Worm (Caenorhabditis elegans) whole organism, mixed stage, embryonic: ENCODE data around the gene spin-2.

Experiments
- M03D4.4 ChIP-seq: sonication (generic microtip); optimal IDR thresholded peaks from 2 replicates; lab custom pipeline; 2017; ENCODE audit warnings: mild to moderate bottlenecking, missing genetic modification characterization, missing compliant biosample characterization
- bed-3 ChIP-seq: fragments of 200-800 bp; sonication (Bioruptor generic); optimal IDR thresholded peaks from 3 replicates; lab custom pipeline; 2018; ENCODE audit warnings: mild to moderate bottlenecking, missing genetic modification characterization, moderate library complexity, missing compliant biosample characterization
- blmp-1 ChIP-seq: fragments of 150-350 bp; optimal IDR thresholded peaks from 2 replicates; lab custom pipeline; 2014; ENCODE audit warnings: missing biosample characterization, missing genetic modification characterization
- ceh-39 ChIP-seq: fragments of 150-350 bp; optimal IDR thresholded peaks from 2 replicates; lab custom pipeline; 2014; ENCODE audit warnings: missing biosample characterization, missing genetic modification characterization
- ceh-43 ChIP-seq: fragments of 200-800 bp; sonication (Bioruptor generic); optimal IDR thresholded peaks from 2 replicates; lab custom pipeline; 2018; ENCODE audit warnings: mild to moderate bottlenecking, missing genetic modification characterization, moderate library complexity, missing compliant biosample characterization
- ceh-83 ChIP-seq: fragments of 200-800 bp; sonication (Bioruptor generic); optimal IDR thresholded peaks from 2 replicates; lab custom pipeline; 2018; ENCODE audit warnings: mild to moderate bottlenecking, missing genetic modification characterization, missing compliant biosample characterization
- ces-1 ChIP-seq: fragments of 150-350 bp; optimal IDR thresholded peaks from 2 replicates; lab custom pipeline; 2014; ENCODE audit warnings: missing biosample characterization, missing genetic modification reagents, missing genetic modification characterization
- cnd-1 ChIP-seq: fragments of 200-800 bp; sonication (Bioruptor generic); optimal IDR thresholded peaks from 2 replicates; lab custom pipeline; 2018; ENCODE audit warnings: mild to moderate bottlenecking, missing genetic modification characterization, missing compliant biosample characterization
- drap-1 ChIP-seq: fragments of 200-800 bp; sonication (Bioruptor generic); optimal IDR thresholded peaks from 3 replicates; lab custom pipeline; 2018; ENCODE audit warnings: mild to moderate bottlenecking, missing genetic modification characterization, missing compliant biosample characterization
- elt-1 ChIP-seq: sonication (generic microtip); optimal IDR thresholded peaks from 2 replicates; lab custom pipeline; 2017; ENCODE audit warnings: missing genetic modification characterization, mild to moderate bottlenecking, missing compliant biosample characterization, antibody characterized with exemption, moderate library complexity, borderline replicate concordance; ENCODE audit not compliant: insufficient read depth
- elt-3 ChIP-seq: fragments of 150-350 bp; optimal IDR thresholded peaks from 2 replicates; lab custom pipeline; 2014; ENCODE audit warnings: missing biosample characterization, missing genetic modification characterization
- flh-1 ChIP-seq: fragments of 200-800 bp; sonication (Bioruptor generic); optimal IDR thresholded peaks from 2 replicates; lab custom pipeline; 2018; ENCODE audit warnings: mild to moderate bottlenecking, missing genetic modification characterization, moderate library complexity, missing compliant biosample characterization
- ham-2 ChIP-seq: fragments of 200-800 bp; sonication (Bioruptor generic); optimal IDR thresholded peaks from 2 replicates; lab custom pipeline; 2018; ENCODE audit warnings: mild to moderate bottlenecking, missing genetic modification characterization, missing compliant biosample characterization
- hlh-1 ChIP-seq: fragments of 150-350 bp; optimal IDR thresholded peaks from 2 replicates; lab custom pipeline; 2014; ENCODE audit warnings: missing biosample characterization, missing genetic modification reagents, missing genetic modification characterization
- lsy-2 ChIP-seq: fragments of 150-350 bp; optimal IDR thresholded peaks from 2 replicates; lab custom pipeline; 2014; ENCODE audit warnings: missing biosample characterization, missing genetic modification characterization
- mab-5 ChIP-seq: fragments of 150-350 bp; optimal IDR thresholded peaks from 2 replicates; lab custom pipeline; 2014; ENCODE audit warnings: missing biosample characterization, missing genetic modification characterization
- mls-2 ChIP-seq: sonication (generic microtip); optimal IDR thresholded peaks from 2 replicates; lab custom pipeline; 2016; ENCODE audit warnings: mild to moderate bottlenecking, missing genetic modification characterization, moderate library complexity, missing compliant biosample characterization
- nhr-12 ChIP-seq: fragments of 150-350 bp; optimal IDR thresholded peaks from 2 replicates; lab custom pipeline; 2014; ENCODE audit warnings: missing biosample characterization, missing genetic modification characterization
- nhr-2 ChIP-seq: fragments of 150-350 bp; optimal IDR thresholded peaks from 2 replicates; lab custom pipeline; 2014; ENCODE audit warnings: missing biosample characterization, missing genetic modification characterization
- nhr-237 ChIP-seq: fragments of 150-350 bp; optimal IDR thresholded peaks from 2 replicates; lab custom pipeline; 2014; ENCODE audit warnings: missing biosample characterization, missing genetic modification characterization
- nhr-28 ChIP-seq: fragments of 150-350 bp; optimal IDR thresholded peaks from 2 replicates; lab custom pipeline; 2014; ENCODE audit warnings: missing biosample characterization, missing genetic modification characterization
- pha-4 ChIP-seq: fragments of 150-350 bp; optimal IDR thresholded peaks from 2 replicates; lab custom pipeline; 2018; ENCODE audit warnings: missing biosample characterization, missing genetic modification reagents, missing genetic modification characterization
- sem-2 ChIP-seq: fragments of 200-800 bp; sonication (Bioruptor generic); optimal IDR thresholded peaks from 2 replicates; lab custom pipeline; 2018; ENCODE audit warnings: mild to moderate bottlenecking, missing genetic modification characterization, missing compliant biosample characterization
- sptf-1 ChIP-seq: sonication (generic microtip); optimal IDR thresholded peaks from 2 replicates; lab custom pipeline; 2017; ENCODE audit warnings: mild to moderate bottlenecking, missing genetic modification characterization, moderate library complexity, missing compliant biosample characterization
- tbx-8 ChIP-seq: fragments of 200-800 bp; sonication (Bioruptor generic); optimal IDR thresholded peaks from 2 replicates; lab custom pipeline; 2018; ENCODE audit warnings: mild to moderate bottlenecking, missing genetic modification characterization, moderate library complexity, missing compliant biosample characterization
- unc-120 ChIP-seq: sonication (generic microtip); optimal IDR thresholded peaks from 2 replicates; lab custom pipeline; 2017; ENCODE audit warnings: missing genetic modification characterization, missing compliant biosample characterization; ENCODE audit not compliant: poor library complexity, severe bottlenecking
- unc-62 ChIP-seq: fragments of 150-350 bp; optimal IDR thresholded peaks from 2 replicates; lab custom pipeline; 2014; ENCODE audit warnings: missing biosample characterization, missing genetic modification reagents, missing genetic modification characterization
- zip-8 ChIP-seq: fragments of 150-350 bp; optimal IDR thresholded peaks from 2 replicates; lab custom pipeline; 2014; ENCODE audit warnings: missing biosample characterization, missing genetic modification characterization
- ztf-11 ChIP-seq: fragments of 150-350 bp; optimal IDR thresholded peaks from 2 replicates; lab custom pipeline; 2014; ENCODE audit warnings: missing biosample characterization, missing genetic modification characterization

spin-2 gene

ce11 chrIV:13068451-13068850, 18.4 kb upstream of the spin-2 start, which contains the start of gene scl-6:
Gene scl-6, plus strand, starts transcription at chrIV:13068751.
- no peak for TF ChIP-seq pha-4 (tag; lab: Kevin White, UChicago)
- TF ChIP-seq elt-1 (tag; lab: Kevin White, UChicago): no peak
- TF ChIP-seq tbx-8 (GFP tag; lab: Kevin White, UChicago): no peak
- TF ChIP-seq elt-3 (tag; lab: Kevin White, UChicago): no peak
- no peak for TF ChIP-seq ham-2 (GFP tag; lab: Kevin White, UChicago)
- TF ChIP-seq blmp-1 (tag; lab: Kevin White, UChicago): no peak
- TF ChIP-seq nhr-12 (tag; lab: Kevin White, UChicago): no peak

DNA sequence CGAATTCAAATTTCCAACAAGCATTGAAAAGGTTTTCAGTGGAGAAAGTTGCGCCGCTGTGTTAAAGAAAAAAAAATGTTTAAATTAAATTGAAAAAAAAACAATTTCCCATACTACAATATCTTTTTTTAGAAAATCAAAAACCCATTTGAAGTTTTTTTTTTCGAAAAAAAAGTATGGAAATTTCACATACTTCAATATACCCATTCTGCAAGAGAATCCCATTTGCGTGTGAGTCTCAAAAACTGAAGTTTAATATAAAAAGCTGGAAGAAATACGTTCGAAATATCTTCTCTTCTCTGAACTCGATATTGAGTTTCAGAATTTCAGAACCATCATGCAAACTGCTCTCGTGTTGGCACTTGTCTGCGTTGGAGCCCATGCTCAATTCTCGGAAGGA, 16.7 kb upstream of the spin-2 start, which contains the start of gene scl-7:
TSS of gene scl-7 (plus strand) at position 301 of the 400 bp plus-strand sequence.
- no peak for TF ChIP-seq M03D4.4
- TF ChIP-seq nhr-237 (tag; lab: Kevin White, UChicago): no peak
- TF ChIP-seq flh-1 (GFP tag; lab: Kevin White, UChicago): no peak
- no peak for TF ChIP-seq sptf-1
- no peak for TF ChIP-seq unc-120
- TF ChIP-seq unc-62: no peak
- no peak for TF ChIP-seq tbx-8 (GFP tag; lab: Kevin White, UChicago)
- TF ChIP-seq blmp-1 (tag; lab: Kevin White, UChicago): no peak
- TF ChIP-seq nhr-28 (tag; lab: Kevin White, UChicago): no peak
- no peak for TF ChIP-seq ceh-83
- no peak for TF ChIP-seq nhr-2
- TF ChIP-seq, all 35 proteins: peak for 0

- TF ChIP-seq unc-120 (no peak), mls-2 (tag; lab: Kevin White, UChicago) (no peak), zip-8 (tag; lab: Kevin White, UChicago) (no peak), ceh-43 (GFP tag; lab: Kevin White, UChicago) (no peak), ztf-11 (no peak), ceh-83 (no peak), sem-2 (GFP tag; lab: Kevin White, UChicago) (no peak), bed-3 (GFP tag; lab: Kevin White, UChicago) (no peak), ham-2 (GFP tag; lab: Kevin White, UChicago) (no peak), M03D4.4 (no peak), elt-1 (tag; lab: Kevin White, UChicago) (no peak), nhr-2 (no peak)
Measured at ce11 chrIV:13071445-13071844, 15.4 kb upstream of the spin-2 start, which contains the start of gene scl-8. Gene scl-8, plus strand, starts transcription at chrIV:13071745.

ce11 chrIV:13075625-13076252, 11.1 kb upstream of the spin-2 start:
- TF ChIP-seq sem-2 (GFP tag; lab: Kevin White, UChicago) (no peak), ceh-39 (no peak), elt-1 (tag; lab: Kevin White, UChicago) (no peak), tbx-8 (GFP tag; lab: Kevin White, UChicago) (no peak), unc-62 (no peak), elt-3 (tag; lab: Kevin White, UChicago) (no peak), nhr-237 (tag; lab: Kevin White, UChicago) (no peak)

DNA sequence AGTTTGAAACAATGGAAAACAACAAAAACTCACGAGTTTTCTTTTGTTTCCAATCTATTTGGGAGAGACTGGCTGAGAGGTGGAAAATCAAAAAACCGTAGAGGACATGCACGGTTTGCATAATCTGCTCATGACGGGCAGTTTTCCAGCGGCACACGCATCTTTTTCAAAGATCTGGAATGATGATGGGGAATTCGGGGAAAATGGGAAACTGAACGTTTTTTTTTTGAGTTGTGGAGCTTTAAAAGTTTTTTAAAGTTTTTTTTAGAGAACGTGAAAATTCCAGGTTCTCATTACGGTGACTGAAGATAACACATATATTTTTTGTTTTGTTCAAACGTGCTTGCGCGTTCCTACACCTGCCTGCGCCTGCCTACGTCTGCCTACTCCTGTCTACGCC, 10.2 kb upstream of the spin-2 start, which contains the start of gene C39E9.7:
TSS of gene C39E9.7 (minus strand) at position 101 of the 400 bp plus-strand sequence.
- TF ChIP-seq cnd-1 (tag; lab: Kevin White, UChicago) (no peak), ceh-83 (no peak), sem-2 (GFP tag; lab: Kevin White, UChicago) (no peak), hlh-1 (tag; lab: Kevin White, UChicago) (no peak), mls-2 (tag; lab: Kevin White, UChicago) (no peak), lsy-2 (tag; lab: Kevin White, UChicago) (no peak), drap-1 (GFP tag; lab: Kevin White, UChicago) (no peak), pha-4 (tag; lab: Kevin White, UChicago) (no peak), elt-3 (tag; lab: Kevin White, UChicago) (no peak), ces-1 (GFP tag; lab: Kevin White, UChicago) (no peak), ztf-11 (no peak), mab-5 (tag; lab: Kevin White, UChicago) (no peak), blmp-1 (tag; lab: Kevin White, UChicago) (no peak), nhr-28 (tag; lab: Kevin White, UChicago) (no peak), tbx-8 (GFP tag; lab: Kevin White, UChicago) (no peak)
